Fruit fly (Drosophila melanogaster) whole organism, embryonic: ENCODE measurements around the gene CG15473.

Experiments used
- CG15073 ChIP-seq: fragments of 200-800 bp; sonication (Bioruptor generic); optimal IDR thresholded peaks from 2 replicates; lab custom pipeline; 2016; ENCODE audit warnings: missing biosample characterization, missing genetic modification characterization
- CG31224 ChIP-seq: fragments of 200-800 bp; sonication (Bioruptor generic); IDR thresholded peaks from 2 replicates; pipeline ENCODE4 v1.3.6; 2022; ENCODE audit warnings: missing biosample characterization, missing genetic modification characterization
- cas ChIP-seq: fragments of 200-800 bp; sonication (Bioruptor generic); IDR thresholded peaks from 2 replicates; pipeline ENCODE4 v1.3.6; 2022; ENCODE audit warnings: missing biosample characterization, missing genetic modification characterization
- knrl ChIP-seq: fragments of 200-800 bp; sonication (Bioruptor generic); IDR thresholded peaks from 3 replicates; pipeline ENCODE4 v1.3.6; 2022; ENCODE audit warnings: missing biosample characterization, missing genetic modification characterization; ENCODE audit not compliant: partially characterized antibody

DNA sequence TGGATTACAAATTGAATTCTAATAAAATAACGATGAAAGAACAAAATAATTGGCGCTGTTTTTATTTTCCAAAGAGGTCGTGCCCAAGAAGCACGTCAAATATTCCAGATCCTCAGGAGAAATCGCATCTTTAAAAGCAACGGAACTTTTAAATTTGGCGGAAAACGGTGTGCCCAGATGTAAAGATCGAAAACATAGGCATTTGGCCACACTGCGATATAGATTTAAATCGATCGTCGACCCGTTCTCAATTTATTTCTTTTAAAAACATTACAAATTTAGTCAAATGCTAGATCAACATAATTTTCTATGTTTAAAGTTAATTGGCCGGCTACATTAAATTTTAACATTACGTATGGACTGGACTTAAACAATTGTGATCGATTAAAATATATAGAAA, 27.1 kb downstream of the CG15473 start:
- TF ChIP-seq cas (no peak), CG15073 (GFP tag; lab: Kevin White, UChicago) (no peak), knrl (GFP tag; lab: Robert Waterston, UW) (no peak), CG31224 (GFP tag; lab: Robert Waterston, UW) (no peak)
